Fruit fly (Drosophila melanogaster): Measurements from ENCODE around the gene Ctl2.

Ctl2 gene

DNA sequence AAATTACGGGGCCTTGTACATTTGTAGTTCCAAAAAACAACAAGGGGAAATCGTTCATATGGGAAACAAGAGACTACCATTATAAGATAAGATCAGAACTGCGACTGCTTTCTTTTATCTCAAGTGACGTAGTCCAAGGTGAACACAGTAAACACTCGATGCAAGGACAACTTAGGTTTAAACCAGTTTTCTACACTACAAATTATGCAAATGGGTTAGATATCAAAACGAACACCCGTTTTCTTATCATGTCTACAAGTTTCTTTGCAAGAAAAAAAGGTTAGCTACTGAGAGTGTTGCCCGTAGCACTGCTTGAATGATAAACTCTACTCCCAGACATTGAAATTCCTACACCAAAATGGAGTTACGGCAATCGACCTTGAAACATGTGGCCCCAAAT lies 958 bp downstream of the Ctl2 start (continued):
- TF ChIP-seq CG15073 (GFP tag; optimal IDR thresholded peaks at IDR 0.05) (no peak), HmgD (GFP tag; optimal IDR thresholded peaks at IDR 0.05) (no peak), CG16813 (GFP tag; IDR thresholded peaks at IDR 0.05; ENCODE audit: partially characterized antibody) (no peak), CG10543 (GFP tag; optimal IDR thresholded peaks at IDR 0.05) (peak; percentile 11), CHES-1-like (GFP tag; optimal IDR thresholded peaks at IDR 0.05) (peak; percentile 68), Xrp1 (GFP tag; IDR thresholded peaks at IDR 0.05) (peak; percentile 85), dimm (GFP tag; IDR thresholded peaks at IDR 0.05) (0 out of 2 replicates have a peak, but pooled peaks have one; percentile 28), klu (GFP tag; IDR thresholded peaks at IDR 0.05) (0 out of 2 replicates have a peak, but pooled peaks have one; percentile 42), CTCF (GFP tag; optimal IDR thresholded peaks at IDR 0.05) (no peak), amos (GFP tag; IDR thresholded peaks at IDR 0.05; ENCODE audit: partially characterized antibody) (no peak), exex (tag; optimal IDR thresholded peaks at IDR 0.05) (no peak), CG18476 (GFP tag; optimal IDR thresholded peaks at IDR 0.05) (no peak), Antp (GFP tag; optimal IDR thresholded peaks at IDR 0.05) (peak; percentile 81), C15 (GFP tag; IDR thresholded peaks at IDR 0.05) (no peak), tio (GFP tag; optimal IDR thresholded peaks at IDR 0.05) (no peak), CG4617 (GFP tag; optimal IDR thresholded peaks at IDR 0.05; ENCODE audit: borderline replicate concordance) (no peak), CG2202 (tag; optimal IDR thresholded peaks at IDR 0.05) (no peak), Adf1 (GFP tag; IDR thresholded peaks at IDR 0.05) (no peak), shn (GFP tag; optimal IDR thresholded peaks at IDR 0.05) (peak; percentile 32), CG17186 (GFP tag; optimal IDR thresholded peaks at IDR 0.05) (no peak), kay (GFP tag; optimal IDR thresholded peaks at IDR 0.05) (no peak), Sry-β (GFP tag; optimal IDR thresholded peaks at IDR 0.05) (no peak), TFAM (GFP tag; optimal IDR thresholded peaks at IDR 0.05) (no peak), CG1529 (GFP tag; optimal IDR thresholded peaks at IDR 0.05) (peak; percentile 34), scrt (GFP tag; optimal IDR thresholded peaks at IDR 0.05) (no peak), mirr (GFP tag; optimal IDR thresholded peaks at IDR 0.05) (peak; percentile 4), Rfx (GFP tag; IDR thresholded peaks at IDR 0.05) (peak; percentile 84), vvl (GFP tag; IDR thresholded peaks at IDR 0.05) (peak; percentile 88), Dbx (GFP tag; IDR thresholded peaks at IDR 0.05) (peak; percentile 68; the same call in 2 of the 3 replicates), CG32772 (GFP tag; IDR thresholded peaks at IDR 0.05) (peak; percentile 75), CG6813 (GFP tag; optimal IDR thresholded peaks at IDR 0.05) (peak; percentile 38), MTF-1 (GFP tag; optimal IDR thresholded peaks at IDR 0.05; ENCODE audit: borderline replicate concordance) (no peak), sob (GFP tag; IDR thresholded peaks at IDR 0.05) (peak; percentile 72), CG12236 (GFP tag; optimal IDR thresholded peaks at IDR 0.05) (peak; percentile 3), Bteb2 (GFP tag; optimal IDR thresholded peaks at IDR 0.05) (no peak), gce (GFP tag; IDR thresholded peaks at IDR 0.05) (peak; percentile 51; the same call in 1 of the 3 replicates), CG4730 (GFP tag; IDR thresholded peaks at IDR 0.05) (peak; percentile 67), H15 (GFP tag; IDR thresholded peaks at IDR 0.05) (peak; percentile 63; the same call in 1 of the 3 replicates), CG3065 (GFP tag; optimal IDR thresholded peaks at IDR 0.05) (no peak), MESR4 (GFP tag; optimal IDR thresholded peaks at IDR 0.05) (no peak), tll (GFP tag; optimal IDR thresholded peaks at IDR 0.05) (no peak), slp2 (GFP tag; optimal IDR thresholded peaks at IDR 0.05) (peak; percentile 6), Deaf1 (tag; optimal IDR thresholded peaks at IDR 0.05) (no peak), Poxn (GFP tag; IDR thresholded peaks at IDR 0.05) (no peak), schlank (tag; optimal IDR thresholded peaks at IDR 0.05) (peak; percentile 62), CG12391 (tag; optimal IDR thresholded peaks at IDR 0.05) (peak; percentile 61), CG7987 (GFP tag; optimal IDR thresholded peaks at IDR 0.05) (no peak), dmrt11E (tag; optimal IDR thresholded peaks at IDR 0.05) (peak; percentile 59), h (optimal IDR thresholded peaks at IDR 0.05) (no peak), Camta (GFP tag; optimal IDR thresholded peaks at IDR 0.05) (peak; percentile 38), CG7839 (tag; optimal IDR thresholded peaks at IDR 0.05) (peak; percentile 77), Oaz (GFP tag; IDR thresholded peaks at IDR 0.05) (peak; percentile 29; the same call in 1 of the 2 replicates)
